Fruit fly (Drosophila melanogaster) whole organism, embryonic: ENCODE measurements around the gene pkaap.

Source experiments
- Atf-2 ChIP-seq: fragments of 200-800 bp; sonication (Bioruptor generic); optimal IDR thresholded peaks from 2 replicates; lab custom pipeline; 2016; ENCODE audit warnings: missing biosample characterization, missing genetic modification characterization
- B-H2 ChIP-seq: fragments of 200-800 bp; sonication (Bioruptor generic); optimal IDR thresholded peaks from 2 replicates; lab custom pipeline; 2018; ENCODE audit warnings: missing biosample characterization, mild to moderate bottlenecking, missing genetic modification characterization
- CG13894 ChIP-seq: fragments of 200-800 bp; sonication (Bioruptor generic); optimal IDR thresholded peaks from 3 replicates; lab custom pipeline; 2018; ENCODE audit warnings: missing biosample characterization, mild to moderate bottlenecking, missing genetic modification characterization, moderate library complexity
- CG1529 ChIP-seq: fragments of 200-800 bp; sonication (Bioruptor generic); optimal IDR thresholded peaks from 3 replicates; lab custom pipeline; 2018; ENCODE audit warnings: missing biosample characterization, missing genetic modification characterization
- CG1602 ChIP-seq: fragments of 200-800 bp; sonication (Bioruptor generic); optimal IDR thresholded peaks from 3 replicates; lab custom pipeline; 2016; ENCODE audit warnings: missing biosample characterization, missing genetic modification characterization
- CG17186 ChIP-seq: fragments of 200-800 bp; sonication (Bioruptor generic); optimal IDR thresholded peaks from 3 replicates; lab custom pipeline; 2017; ENCODE audit warnings: missing biosample characterization, missing genetic modification reagents, missing genetic modification characterization
- CG17359 ChIP-seq: fragments of 200-800 bp; sonication (Bioruptor generic); optimal IDR thresholded peaks from 3 replicates; lab custom pipeline; 2018; ENCODE audit warnings: missing biosample characterization, mild to moderate bottlenecking, missing genetic modification characterization, moderate library complexity
- CG18619 ChIP-seq: fragments of 200-800 bp; sonication (Bioruptor generic); optimal IDR thresholded peaks from 3 replicates; lab custom pipeline; 2017; ENCODE audit warnings: missing biosample characterization, mild to moderate bottlenecking, missing genetic modification characterization
- CG2116 ChIP-seq: fragments of 200-800 bp; sonication (Bioruptor generic); optimal IDR thresholded peaks from 3 replicates; lab custom pipeline; 2018; ENCODE audit warnings: missing biosample characterization, mild to moderate bottlenecking, missing genetic modification characterization
- CG3163 ChIP-seq: fragments of 200-800 bp; sonication (Bioruptor generic); optimal IDR thresholded peaks from 3 replicates; lab custom pipeline; 2016; ENCODE audit warnings: missing biosample characterization, missing genetic modification characterization
- CG3281 ChIP-seq: fragments of 200-800 bp; sonication (Bioruptor generic); optimal IDR thresholded peaks from 3 replicates; lab custom pipeline; 2017; ENCODE audit warnings: missing biosample characterization, mild to moderate bottlenecking, missing genetic modification characterization
- CG34224 ChIP-seq: fragments of 200-800 bp; sonication (Bioruptor generic); IDR thresholded peaks from 3 replicates; pipeline ENCODE4 v1.3.6; 2022; ENCODE audit warnings: missing biosample characterization, missing genetic modification characterization; ENCODE audit not compliant: partially characterized antibody
- CG4282 ChIP-seq: fragments of 200-800 bp; sonication (Bioruptor generic); optimal IDR thresholded peaks from 2 replicates; lab custom pipeline; 2016; ENCODE audit warnings: missing biosample characterization, missing genetic modification characterization
- CG43689 ChIP-seq: fragments of 200-800 bp; sonication (Bioruptor generic); IDR thresholded peaks from 2 replicates; pipeline ENCODE4 v1.3.6; 2022; ENCODE audit warnings: missing biosample characterization, missing genetic modification characterization
- CG6272 ChIP-seq: fragments of 200-800 bp; sonication (Bioruptor generic); IDR thresholded peaks from 2 replicates; pipeline ENCODE4 v1.3.6; 2022; ENCODE audit warnings: missing biosample characterization, missing genetic modification characterization
- CG7271 ChIP-seq: fragments of 200-800 bp; sonication (Bioruptor generic); optimal IDR thresholded peaks from 2 replicates; lab custom pipeline; 2018; ENCODE audit warnings: missing biosample characterization, mild to moderate bottlenecking, missing genetic modification characterization, moderate library complexity
- CG7786 ChIP-seq: fragments of 200-800 bp; sonication (Bioruptor generic); optimal IDR thresholded peaks from 2 replicates; lab custom pipeline; 2016; ENCODE audit warnings: missing biosample characterization, missing genetic modification characterization
- CG8924 ChIP-seq: fragments of 200-800 bp; optimal IDR thresholded peaks from 3 replicates; lab custom pipeline; 2019; ENCODE audit warnings: missing biosample characterization, mild to moderate bottlenecking, missing genetic modification characterization, moderate library complexity
- CG8944 ChIP-seq: fragments of 200-800 bp; sonication (Bioruptor generic); optimal IDR thresholded peaks from 3 replicates; lab custom pipeline; 2016; ENCODE audit warnings: missing biosample characterization, missing genetic modification characterization
- Camta ChIP-seq: fragments of 200-800 bp; sonication (Bioruptor generic); optimal IDR thresholded peaks from 2 replicates; lab custom pipeline; 2016; ENCODE audit warnings: missing biosample characterization, missing genetic modification characterization
- D19A ChIP-seq: fragments of 200-800 bp; optimal IDR thresholded peaks from 3 replicates; lab custom pipeline; 2019; ENCODE audit warnings: missing biosample characterization, mild to moderate bottlenecking, missing genetic modification characterization, moderate library complexity
- Dip2 ChIP-seq: fragments of 200-800 bp; sonication (Bioruptor generic); IDR thresholded peaks from 2 replicates; pipeline ENCODE4 v1.3.6; 2022; ENCODE audit warnings: missing biosample characterization, missing genetic modification characterization
- MESR4 ChIP-seq: fragments of 200-800 bp; sonication (Bioruptor generic); optimal IDR thresholded peaks from 2 replicates; lab custom pipeline; 2018; ENCODE audit warnings: missing biosample characterization, mild to moderate bottlenecking, missing genetic modification characterization, moderate library complexity
- MTF-1 ChIP-seq: fragments of 200-800 bp; sonication (Bioruptor generic); optimal IDR thresholded peaks from 2 replicates; lab custom pipeline; 2018; ENCODE audit warnings: missing biosample characterization, mild to moderate bottlenecking, missing genetic modification characterization, borderline replicate concordance
- NC2α ChIP-seq: fragments of 200-800 bp; sonication (Bioruptor generic); optimal IDR thresholded peaks from 2 replicates; lab custom pipeline; 2016; ENCODE audit warnings: missing biosample characterization, missing genetic modification characterization
- Oli ChIP-seq: fragments of 200-800 bp; sonication (Bioruptor generic); optimal IDR thresholded peaks from 2 replicates; lab custom pipeline; 2018; ENCODE audit warnings: missing biosample characterization, mild to moderate bottlenecking, missing genetic modification characterization, moderate library complexity
- Scr ChIP-seq: fragments of 200-800 bp; sonication (Bioruptor generic); IDR thresholded peaks from 2 replicates; pipeline ENCODE4 v1.3.6; 2022; ENCODE audit warnings: missing biosample characterization, missing genetic modification characterization; ENCODE audit not compliant: partially characterized antibody
- Sin3A ChIP-seq: fragments of >200 bp; optimal IDR thresholded peaks from 2 replicates; lab custom pipeline; 2018
- Spps ChIP-seq: fragments of 200-800 bp; sonication (Bioruptor generic); optimal IDR thresholded peaks from 2 replicates; lab custom pipeline; 2018; ENCODE audit warnings: missing biosample characterization, mild to moderate bottlenecking, missing genetic modification characterization
- Stat92E ChIP-seq, 3 experiments: fragments of >200 bp in 2 of 3; fragments of 200-800 bp in 1 of 3; sonication (Bioruptor generic) in 1 of 3; optimal IDR thresholded peaks; 2 replicates each; lab custom pipeline; 2017 to 2019; ENCODE audit warnings: missing biosample characterization in 3 of 3, missing genetic modification characterization in 3 of 3, mild to moderate bottlenecking in 1 of 3, moderate library complexity in 1 of 3
- ab ChIP-seq: fragments of 200-800 bp; sonication (Bioruptor generic); optimal IDR thresholded peaks from 2 replicates; lab custom pipeline; 2016; ENCODE audit warnings: missing biosample characterization, missing genetic modification characterization
- ac ChIP-seq: fragments of 200-800 bp; sonication (Bioruptor generic); optimal IDR thresholded peaks from 3 replicates; lab custom pipeline; 2017; ENCODE audit warnings: missing biosample characterization, mild to moderate bottlenecking, missing genetic modification characterization
- corto ChIP-seq: fragments of 200-800 bp; sonication (Bioruptor generic); optimal IDR thresholded peaks from 2 replicates; lab custom pipeline; 2016; ENCODE audit warnings: missing biosample characterization, mild to moderate bottlenecking, missing genetic modification characterization, moderate library complexity
- cwo ChIP-seq: fragments of 200-800 bp; sonication (Bioruptor generic); optimal IDR thresholded peaks from 3 replicates; lab custom pipeline; 2017; ENCODE audit warnings: missing biosample characterization, missing genetic modification characterization, mild to moderate bottlenecking, moderate library complexity, missing genetic modification reagents
- dati ChIP-seq: fragments of 200-800 bp; sonication (Bioruptor generic); IDR thresholded peaks from 2 replicates; pipeline ENCODE4 v1.3.6; 2022; ENCODE audit warnings: missing biosample characterization, missing genetic modification characterization
- disco-r ChIP-seq: fragments of 200-800 bp; sonication (Bioruptor generic); optimal IDR thresholded peaks from 2 replicates; lab custom pipeline; 2016; ENCODE audit warnings: missing biosample characterization, missing genetic modification characterization
- dm ChIP-seq: fragments of 200-800 bp; sonication (Bioruptor generic); optimal IDR thresholded peaks from 3 replicates; lab custom pipeline; 2016; ENCODE audit warnings: missing biosample characterization, missing genetic modification characterization
- emc ChIP-seq: fragments of 200-800 bp; sonication (Bioruptor generic); optimal IDR thresholded peaks from 2 replicates; lab custom pipeline; 2016; ENCODE audit warnings: missing biosample characterization, missing genetic modification characterization
- mam ChIP-seq: fragments of 200-800 bp; sonication (Bioruptor generic); optimal IDR thresholded peaks from 3 replicates; lab custom pipeline; 2016; ENCODE audit warnings: missing biosample characterization, missing genetic modification characterization
- nmo ChIP-seq: fragments of 200-800 bp; sonication (Bioruptor generic); optimal IDR thresholded peaks from 2 replicates; lab custom pipeline; 2018; ENCODE audit warnings: missing biosample characterization, mild to moderate bottlenecking, missing genetic modification characterization, moderate library complexity
- pho ChIP-seq: fragments of 200-800 bp; sonication (Bioruptor generic); optimal IDR thresholded peaks from 2 replicates; lab custom pipeline; 2016; ENCODE audit warnings: missing biosample characterization, missing genetic modification characterization
- phol ChIP-seq: fragments of 200-800 bp; sonication (Bioruptor generic); optimal IDR thresholded peaks from 3 replicates; lab custom pipeline; 2018; ENCODE audit warnings: missing biosample characterization, mild to moderate bottlenecking, missing genetic modification characterization, moderate library complexity
- slou ChIP-seq: fragments of 200-800 bp; sonication (Bioruptor generic); optimal IDR thresholded peaks from 3 replicates; lab custom pipeline; 2016; ENCODE audit warnings: missing biosample characterization, missing genetic modification characterization
- sug ChIP-seq: fragments of 200-800 bp; optimal IDR thresholded peaks from 2 replicates; lab custom pipeline; 2019; ENCODE audit warnings: missing biosample characterization, mild to moderate bottlenecking, missing genetic modification characterization, moderate library complexity
- tap ChIP-seq: fragments of 200-800 bp; optimal IDR thresholded peaks from 3 replicates; lab custom pipeline; 2019; ENCODE audit warnings: missing biosample characterization, mild to moderate bottlenecking, missing genetic modification characterization, moderate library complexity
- trem ChIP-seq: fragments of 200-800 bp; optimal IDR thresholded peaks from 3 replicates; lab custom pipeline; 2019; ENCODE audit warnings: missing biosample characterization, mild to moderate bottlenecking, missing genetic modification characterization, moderate library complexity
- wor ChIP-seq: fragments of 200-800 bp; sonication (Bioruptor generic); IDR thresholded peaks from 2 replicates; pipeline ENCODE4 v1.3.6; 2022; ENCODE audit warnings: missing biosample characterization, missing genetic modification characterization
- z ChIP-seq: fragments of 200-800 bp; sonication (Bioruptor generic); IDR thresholded peaks from 3 replicates; pipeline ENCODE4 v1.3.6; 2022; ENCODE audit warnings: missing biosample characterization, missing genetic modification characterization
- zfh2 ChIP-seq: fragments of 200-800 bp; sonication (Bioruptor generic); optimal IDR thresholded peaks from 2 replicates; lab custom pipeline; 2016; ENCODE audit warnings: missing biosample characterization, missing genetic modification characterization

pkaap gene

dm6 chr2L:16287602-16288392 is at the start of gene pkaap, which contains the start of gene crp (continued):
- TF ChIP-seq cwo (GFP tag; lab: Kevin White, UChicago) (peak; percentile 59), MESR4 (GFP tag; lab: Kevin White, UChicago) (peak; percentile 3), CG1529 (GFP tag; lab: Kevin White, UChicago) (peak; percentile 61), Sin3A (lab: Kevin White, UChicago) (peak; percentile 72), dati (GFP tag; lab: Robert Waterston, UW) (no peak), Oli (no peak), emc (GFP tag; lab: Kevin White, UChicago) (peak; percentile 82), z (GFP tag; lab: Robert Waterston, UW) (no peak), corto (GFP tag; lab: Kevin White, UChicago) (peak; percentile 91), D19A (tag; lab: Kevin White, UChicago) (peak; percentile 24), Atf-2 (GFP tag; lab: Kevin White, UChicago) (peak; percentile 84), nmo (GFP tag; lab: Kevin White, UChicago) (peak; percentile 27), NC2α (GFP tag; lab: Kevin White, UChicago) (peak; percentile 75), Dip2 (GFP tag; lab: Robert Waterston, UW) (no peak), CG43689 (GFP tag; lab: Robert Waterston, UW) (no peak), CG8944 (GFP tag; lab: Kevin White, UChicago) (peak; percentile 93), phol (peak; percentile 48), CG4282 (GFP tag; lab: Kevin White, UChicago) (peak; percentile 79), B-H2 (GFP tag; lab: Kevin White, UChicago) (peak; percentile 90), sug (tag; lab: Kevin White, UChicago) (peak; percentile 74), wor (no peak), CG18619 (GFP tag; lab: Kevin White, UChicago) (peak; percentile 52), CG1602 (peak; percentile 85), CG7786 (GFP tag; lab: Kevin White, UChicago) (peak; percentile 76), CG3163 (GFP tag; lab: Kevin White, UChicago) (peak; percentile 73), mam (GFP tag; lab: Kevin White, UChicago) (peak; percentile 91), ac (GFP tag; lab: Kevin White, UChicago) (peak; percentile 3), Stat92E (GFP tag; optimal IDR thresholded peaks at IDR 0.05; lab: Kevin White, UChicago) (peak in 1 of 3 experiments; percentile 84), CG8924 (tag; lab: Kevin White, UChicago) (peak; percentile 49), CG6272 (GFP tag; lab: Robert Waterston, UW) (peak; percentile 74), CG2116 (GFP tag; lab: Kevin White, UChicago) (peak; percentile 76), trem (tag; lab: Kevin White, UChicago) (peak; percentile 62), Spps (peak; percentile 12), dm (GFP tag; lab: Kevin White, UChicago) (peak; percentile 89), tap (peak; percentile 35), Camta (peak; percentile 84), zfh2 (GFP tag; lab: Kevin White, UChicago) (peak; percentile 84), CG17359 (tag; lab: Kevin White, UChicago) (peak; percentile 73), CG17186 (peak; percentile 71), CG3281 (GFP tag; lab: Kevin White, UChicago) (peak; percentile 57), slou (GFP tag; lab: Kevin White, UChicago) (peak; percentile 86), ab (GFP tag; lab: Kevin White, UChicago) (peak; percentile 56), Scr (no peak), CG7271 (tag; lab: Kevin White, UChicago) (peak; percentile 51), CG34224 (GFP tag; lab: Robert Waterston, UW) (no peak), CG13894 (tag; lab: Kevin White, UChicago) (peak; percentile 89), disco-r (peak; percentile 60), pho (GFP tag; lab: Kevin White, UChicago) (peak; percentile 83), MTF-1 (peak; percentile 82)
